Worm (Caenorhabditis elegans): ENCODE results near the gene C54F6.18.

C54F6.18 gene

DNA sequence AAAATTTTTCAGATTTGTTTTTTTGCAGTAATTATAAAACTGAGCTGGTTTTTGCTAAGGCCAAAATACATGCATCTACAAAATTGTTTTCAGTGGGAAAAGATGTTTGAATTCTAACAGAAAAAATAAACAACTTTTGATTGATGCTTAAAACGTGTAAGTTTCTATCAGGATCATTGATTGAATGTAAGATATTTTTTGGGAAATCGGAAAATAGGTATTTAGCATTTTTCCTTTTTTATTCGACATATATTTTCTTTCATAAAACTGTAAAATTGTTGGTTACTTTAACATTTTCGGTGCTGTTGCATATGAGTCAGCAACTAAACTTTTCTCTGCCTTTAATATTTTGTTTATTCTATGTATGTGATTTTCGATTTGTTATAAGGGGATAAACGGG is 1.3 kb upstream of the C54F6.18 start, which contains the start of gene C54F6.20:
C54F6.20 (plus strand) TSS at position 301 of the 400 bp plus-strand sequence.
- no peak for TF ChIP-seq gei-8 (GFP tag; optimal IDR thresholded peaks at IDR 0.05)
- TF ChIP-seq arid-1 (GFP tag; conservative IDR thresholded peaks at IDR 0.05): no peak
- TF ChIP-seq nhr-76 (tag; optimal IDR thresholded peaks at IDR 0.05): no peak
- no peak for TF ChIP-seq nhr-102 (tag; optimal IDR thresholded peaks at IDR 0.05)
- TF ChIP-seq D1046.2 (GFP tag; IDR thresholded peaks at IDR 0.05): no peak
- TF ChIP-seq daf-12 (tag; optimal IDR thresholded peaks at IDR 0.05): no peak
- no peak for TF ChIP-seq hlh-30 (tag; optimal IDR thresholded peaks at IDR 0.05; ENCODE audit: insufficient read depth)
- no peak for TF ChIP-seq lin-38 (GFP tag; IDR thresholded peaks at IDR 0.05)
- no peak for TF ChIP-seq lin-13 (GFP tag; optimal IDR thresholded peaks at IDR 0.05)

DNA sequence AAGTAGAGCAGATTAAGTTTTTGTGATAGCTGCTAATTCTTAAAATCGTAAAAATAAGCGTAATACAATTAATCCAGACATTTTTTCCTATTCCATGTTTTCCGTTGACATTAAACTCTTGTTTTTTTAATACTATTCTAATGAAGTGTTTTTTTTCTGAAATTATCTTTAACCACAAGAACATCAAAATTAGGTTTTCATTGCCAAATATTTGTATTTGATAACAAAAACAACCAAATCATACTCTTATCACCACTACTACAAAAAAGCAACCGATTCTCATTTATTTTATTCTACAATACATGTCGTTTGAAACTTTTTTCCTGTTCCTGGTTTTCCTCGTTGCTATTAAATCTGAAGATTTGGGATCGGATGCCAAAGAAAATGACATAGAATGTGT is 1.4 kb downstream of the C54F6.18 start, which contains the start of gene C54F6.17:
C54F6.17 (plus strand) TSS at position 301 of the 400 bp plus-strand sequence.
- no peak for TF ChIP-seq madf-5 (GFP tag; IDR thresholded peaks at IDR 0.05)
- no peak for TF ChIP-seq nhr-25 (tag; optimal IDR thresholded peaks at IDR 0.05; ENCODE audit: borderline replicate concordance, insufficient read depth)
- TF ChIP-seq zip-2 (tag; optimal IDR thresholded peaks at IDR 0.05): no peak
- no peak for TF ChIP-seq zfp-3 (GFP tag; conservative IDR thresholded peaks at IDR 0.05)
- TF ChIP-seq ama-1 (optimal IDR thresholded peaks at IDR 0.05): no peak
- no peak for TF ChIP-seq aly-2 (tag; optimal IDR thresholded peaks at IDR 0.05)
- no peak for TF ChIP-seq dpl-1 (GFP tag; optimal IDR thresholded peaks at IDR 0.05)
- TF ChIP-seq daf-19 (GFP tag; conservative IDR thresholded peaks at IDR 0.05): no peak
- TF ChIP-seq T26A8.4 (GFP tag; IDR thresholded peaks at IDR 0.05): no peak
- no peak for TF ChIP-seq nhr-111 (GFP tag; optimal IDR thresholded peaks at IDR 0.05)
- TF ChIP-seq egl-43 (GFP tag; IDR thresholded peaks at IDR 0.05): no peak
- TF ChIP-seq daf-16 (GFP tag; optimal IDR thresholded peaks at IDR 0.05): no peak
- TF ChIP-seq daf-16 (tag; optimal IDR thresholded peaks at IDR 0.05): no peak
- TF ChIP-seq dmd-8 (GFP tag; IDR thresholded peaks at IDR 0.05): no peak
- no peak for TF ChIP-seq spr-3 (GFP tag; optimal IDR thresholded peaks at IDR 0.05)
- no peak for TF ChIP-seq vab-7 (GFP tag; IDR thresholded peaks at IDR 0.05)
- TF ChIP-seq snpc-4 (tag; optimal IDR thresholded peaks at IDR 0.05): no peak
- no peak for TF ChIP-seq lin-29 (GFP tag; IDR thresholded peaks at IDR 0.05)
- TF ChIP-seq dve-1 (tag; optimal IDR thresholded peaks at IDR 0.05; ENCODE audit: insufficient read depth): no peak

DNA sequence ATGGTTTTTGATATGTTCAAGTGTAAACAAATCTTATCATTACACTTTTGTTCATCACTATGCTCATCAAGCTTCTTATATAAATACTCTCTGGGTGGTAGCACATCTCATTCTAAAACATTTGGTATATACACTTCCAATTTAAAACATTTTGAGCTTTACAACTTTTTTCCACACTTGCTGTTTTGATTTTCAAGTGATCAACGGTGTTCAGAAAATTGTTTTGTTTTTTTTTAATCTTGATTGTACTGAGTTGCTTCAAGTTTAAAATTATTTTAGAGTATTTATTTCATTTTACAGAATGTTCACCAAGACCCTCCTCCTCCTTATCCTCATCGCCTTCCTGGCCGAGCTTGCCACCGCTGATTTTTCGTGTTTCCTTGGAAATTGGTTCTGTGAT is 3.0 kb downstream of the C54F6.18 start, which contains the start of gene C54F6.5:
C54F6.5 (plus strand) TSS at position 301 of the 400 bp plus-strand sequence.
- TF ChIP-seq lim-7 (GFP tag; IDR thresholded peaks at IDR 0.05) (no peak), mxl-3 (GFP tag; optimal IDR thresholded peaks at IDR 0.05) (no peak), lin-1 (GFP tag; IDR thresholded peaks at IDR 0.05) (no peak), gei-8 (GFP tag; optimal IDR thresholded peaks at IDR 0.05) (no peak), mes-2 (tag; optimal IDR thresholded peaks at IDR 0.05; ENCODE audit: poor library complexity, severe bottlenecking) (no peak), zip-11 (GFP tag; IDR thresholded peaks at IDR 0.05) (no peak)

DNA sequence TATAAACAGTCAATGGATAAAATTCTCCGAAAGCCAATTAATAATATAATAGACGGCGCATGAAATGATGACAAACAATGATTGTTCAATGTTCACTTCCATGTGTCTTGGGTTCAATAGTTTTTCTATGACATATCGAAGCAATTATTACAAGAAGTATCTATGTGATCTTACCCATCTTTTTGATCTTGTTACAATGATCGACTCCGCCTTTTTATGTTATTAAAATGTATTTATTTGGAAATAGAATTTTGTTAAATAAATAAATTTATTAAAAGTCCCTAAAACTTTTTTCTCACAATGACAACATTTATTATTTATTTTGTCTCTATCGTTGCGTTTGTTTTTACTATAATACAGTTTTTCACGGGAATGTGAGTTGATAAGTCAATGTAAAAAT is 4.0 kb downstream of the C54F6.18 start, which contains the start of gene swt-2:
swt-2 (plus strand) TSS at position 301 of the 400 bp plus-strand sequence.
- TF ChIP-seq dmd-6 (GFP tag; IDR thresholded peaks at IDR 0.05) (no peak), nhr-77 (tag; optimal IDR thresholded peaks at IDR 0.05) (no peak), nhr-41 (GFP tag; IDR thresholded peaks at IDR 0.05) (no peak), nhr-6 (tag; optimal IDR thresholded peaks at IDR 0.05) (no peak), Y105C5A.15 (GFP tag; IDR thresholded peaks at IDR 0.05) (no peak), daf-8 (GFP tag; IDR thresholded peaks at IDR 0.05) (no peak), tag-97 (GFP tag; IDR thresholded peaks at IDR 0.05) (no peak), aly-2 (tag; optimal IDR thresholded peaks at IDR 0.05) (no peak), R02D3.7 (tag; optimal IDR thresholded peaks at IDR 0.05) (no peak), nhr-102 (tag; optimal IDR thresholded peaks at IDR 0.05) (no peak), lin-38 (GFP tag; IDR thresholded peaks at IDR 0.05) (no peak)
